Fruit fly (Drosophila melanogaster) Kc167 (cell line): ENCODE data around the gene Rcc1.

Experiments used
- Sin3A ChIP-seq: fragments of >200 bp; optimal IDR thresholded peaks from 2 replicates; lab custom pipeline; 2018; ENCODE audit warnings: missing external identifiers
- insv ChIP-seq: fragments of >200 bp; optimal IDR thresholded peaks from 3 replicates; lab custom pipeline; 2018; ENCODE audit warnings: missing external identifiers

- TF ChIP-seq insv (lab: Kevin White, UChicago) (no peak), Sin3A (lab: Kevin White, UChicago) (no peak)
These were observed at the start of gene Rcc1 for dm6 chr3L:5932363-5932914.
